Worm (Caenorhabditis elegans): Measurements from ENCODE around the gene Y43C5A.4.
A peak's percentile ranks its signal among the peaks of the same experiment; 100 is the strongest.

Y43C5A.4 gene

ce11 chrIV:10284194-10284910 is 6.5 kb downstream of the Y43C5A.4 start, which contains the start of gene rad-51 (continued):
- TF ChIP-seq zfh-2 (GFP tag; conservative IDR thresholded peaks at IDR 0.05) (peak; percentile 78), snpc-4 (GFP tag; optimal IDR thresholded peaks at IDR 0.05) (peak; percentile 24), snpc-4 (tag; optimal IDR thresholded peaks at IDR 0.05) (peak in 2 of 4 experiments; percentile 3 to 47), gei-17 (GFP tag; optimal IDR thresholded peaks at IDR 0.05) (no peak)

- peak; percentile 43; the same call in 1 of the 2 replicates for TF ChIP-seq madf-6 (GFP tag; IDR thresholded peaks at IDR 0.05)
- peak; percentile 68 for TF ChIP-seq F33H1.4 (GFP tag; IDR thresholded peaks at IDR 0.05)
- TF ChIP-seq lsl-1 (GFP tag; optimal IDR thresholded peaks at IDR 0.05): peak; percentile 69
- no peak for TF ChIP-seq B0261.1 (tag; optimal IDR thresholded peaks at IDR 0.05)
Measured at ce11 chrIV:10285328-10285727, 7.5 kb downstream of the Y43C5A.4 start.

ce11 chrIV:10286655-10287054 is 8.8 kb downstream of the Y43C5A.4 start, which contains the start of gene ebax-1:
Gene ebax-1, plus strand, starts transcription at chrIV:10286955.
- TF ChIP-seq Y53G8AR.9 (GFP tag; conservative IDR thresholded peaks at IDR 0.05) (no peak), dpff-1 (tag; optimal IDR thresholded peaks at IDR 0.05) (no peak), K12H6.12 (tag; optimal IDR thresholded peaks at IDR 0.05) (no peak), B0336.3 (GFP tag; IDR thresholded peaks at IDR 0.05) (no peak), akir-1 (GFP tag; optimal IDR thresholded peaks at IDR 0.05) (no peak), nhr-90 (tag; optimal IDR thresholded peaks at IDR 0.05) (no peak), hmg-20 (GFP tag; IDR thresholded peaks at IDR 0.05) (no peak), ceh-27 (GFP tag; optimal IDR thresholded peaks at IDR 0.05) (no peak), nfya-1 (tag; optimal IDR thresholded peaks at IDR 0.05; ENCODE audit: borderline replicate concordance, insufficient read depth) (no peak), ZK185.1 (tag; optimal IDR thresholded peaks at IDR 0.05; ENCODE audit: poor library complexity, severe bottlenecking) (no peak), lin-40 (tag; optimal IDR thresholded peaks at IDR 0.05) (no peak), mel-28 (tag; optimal IDR thresholded peaks at IDR 0.05; ENCODE audit: borderline replicate concordance) (no peak), snpc-1.1 (tag; optimal IDR thresholded peaks at IDR 0.05; ENCODE audit: insufficient read depth) (no peak), snpc-1.3 (tag; optimal IDR thresholded peaks at IDR 0.05; ENCODE audit: insufficient read depth) (no peak), cebp-1 (GFP tag; IDR thresholded peaks at IDR 0.05) (no peak), cebp-1 (tag; optimal IDR thresholded peaks at IDR 0.05) (no peak), efl-1 (GFP tag; optimal IDR thresholded peaks at IDR 0.05) (no peak), tlf-1 (GFP tag; optimal IDR thresholded peaks at IDR 0.05) (no peak), lag-1 (GFP tag; IDR thresholded peaks at IDR 0.05) (no peak), hlh-12 (tag; optimal IDR thresholded peaks at IDR 0.05) (no peak)

ce11 chrIV:10288575-10288974 is 10.8 kb downstream of the Y43C5A.4 start:
- TF ChIP-seq chd-7 (tag; optimal IDR thresholded peaks at IDR 0.05) (no peak), ztf-28 (GFP tag; IDR thresholded peaks at IDR 0.05) (no peak), Y95B8A.8 (GFP tag; IDR thresholded peaks at IDR 0.05) (no peak), F33H1.4 (GFP tag; IDR thresholded peaks at IDR 0.05) (no peak), dox-1 (GFP tag; IDR thresholded peaks at IDR 0.05) (no peak), lsy-27 (tag; optimal IDR thresholded peaks at IDR 0.05; ENCODE audit: borderline replicate concordance, insufficient read depth) (no peak), tbp1 (GFP tag; optimal IDR thresholded peaks at IDR 0.05) (no peak), dpl-1 (GFP tag; optimal IDR thresholded peaks at IDR 0.05) (no peak), ztf-3 (GFP tag; optimal IDR thresholded peaks at IDR 0.05) (no peak), B0035.1 (tag; optimal IDR thresholded peaks at IDR 0.05) (no peak), ztf-22 (GFP tag; optimal IDR thresholded peaks at IDR 0.05) (no peak), madf-3 (GFP tag; IDR thresholded peaks at IDR 0.05) (no peak), efl-1 (GFP tag; optimal IDR thresholded peaks at IDR 0.05) (no peak), egrh-3 (GFP tag; IDR thresholded peaks at IDR 0.05) (no peak), nhr-120 (GFP tag; IDR thresholded peaks at IDR 0.05) (no peak)
